Worm (Caenorhabditis elegans) whole organism, L1 larva: ENCODE measurements around the gene cox-6C.

Experiments
- ama-1 ChIP-seq: fragments of 150-350 bp; optimal IDR thresholded peaks from 2 replicates; lab custom pipeline; 2014
- fos-1 ChIP-seq: fragments of 150-350 bp; optimal IDR thresholded peaks from 2 replicates; lab custom pipeline; 2014; ENCODE audit warnings: missing biosample characterization, missing genetic modification characterization
- mab-9 ChIP-seq: fragments of 200-800 bp; sonication (Bioruptor generic); IDR thresholded peaks from 2 replicates; pipeline ENCODE4 v1.3.6; 2022; ENCODE audit warnings: missing genetic modification reagents, missing genetic modification characterization, missing compliant biosample characterization
- zag-1 ChIP-seq: fragments of 150-350 bp; optimal IDR thresholded peaks from 2 replicates; lab custom pipeline; 2014; ENCODE audit warnings: missing biosample characterization, missing genetic modification characterization

DNA sequence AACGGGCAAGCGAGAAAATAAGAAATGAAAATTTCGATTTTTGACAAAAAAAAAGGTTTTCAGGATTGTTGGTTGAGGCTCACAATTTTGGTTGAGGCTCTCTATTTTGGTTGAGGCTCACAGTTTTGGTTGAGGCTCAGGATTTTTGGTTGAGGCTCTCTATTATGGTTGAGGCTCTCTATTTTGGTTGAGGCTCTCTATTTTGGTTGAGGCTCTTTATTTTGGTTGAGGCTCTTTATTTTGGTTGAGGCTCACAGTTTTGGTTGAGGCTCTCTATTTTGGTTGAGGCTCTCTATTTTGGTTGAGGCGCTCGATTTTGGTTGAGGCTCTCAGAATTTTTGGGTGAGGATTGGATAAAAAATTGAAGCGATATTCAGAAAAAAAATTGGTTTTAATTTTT lies 6.7 kb upstream of the cox-6C start:
- TF ChIP-seq fos-1 (tag; lab: Kevin White, UChicago) (no peak), zag-1 (no peak), ama-1 (lab: Kevin White, UChicago) (no peak), mab-9 (GFP tag; lab: Robert Waterston, UW) (no peak)
